Worm (Caenorhabditis elegans): Measurements from ENCODE around the gene vti-1.

The vti-1 gene

DNA sequence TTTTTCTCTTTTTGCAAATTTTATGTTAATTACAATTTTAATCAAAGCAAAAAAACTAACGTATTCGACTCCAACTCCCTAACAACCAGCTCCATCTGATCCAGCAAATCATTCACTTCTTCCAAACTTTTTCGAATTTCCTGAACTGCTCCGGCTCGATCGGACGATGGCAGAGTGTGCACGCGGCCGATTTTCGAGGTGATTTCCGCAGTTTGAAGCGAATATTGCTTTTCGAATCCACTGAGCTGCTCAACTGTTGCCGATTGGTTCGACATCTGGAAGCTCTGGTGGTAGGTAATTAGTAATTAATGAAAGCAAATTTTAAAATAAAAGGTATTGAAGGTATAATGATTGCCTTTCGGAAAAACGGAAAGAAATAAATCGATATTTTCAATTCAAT is at the start of gene vti-1:
vti-1 (minus strand) TSS at position 284 of the 400 bp plus-strand sequence.
- peak; percentile 7 for TF ChIP-seq ama-1 (optimal IDR thresholded peaks at IDR 0.05)
- no peak for TF ChIP-seq aly-2 (tag; optimal IDR thresholded peaks at IDR 0.05)
- no peak for TF ChIP-seq hmg-11 (tag; optimal IDR thresholded peaks at IDR 0.05)

DNA sequence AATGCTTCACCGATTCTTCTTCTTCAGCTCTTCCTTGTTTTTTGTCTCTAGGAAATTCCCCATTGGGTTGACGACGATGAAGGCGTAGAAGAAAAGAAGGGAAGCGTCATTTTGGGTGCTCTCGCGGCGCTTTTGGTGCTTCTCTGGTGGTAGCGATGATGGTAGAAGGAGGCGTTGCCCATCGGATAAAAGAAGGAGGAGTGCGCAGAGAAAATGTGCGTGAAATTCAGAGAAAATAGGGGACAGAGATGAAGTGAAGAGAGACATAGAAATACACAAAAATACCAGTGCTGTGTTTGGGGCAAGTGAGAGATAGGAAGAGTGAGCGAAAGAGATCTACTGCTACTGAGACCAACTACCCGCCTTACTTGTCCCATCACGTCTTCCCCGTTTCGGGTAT is 40.4 kb upstream of the vti-1 start, which contains the start of gene oig-5:
oig-5 (plus strand) TSS at position 301 of the 400 bp plus-strand sequence.
- TF ChIP-seq fos-1 (tag; optimal IDR thresholded peaks at IDR 0.05) (no peak), nhr-23 (tag; optimal IDR thresholded peaks at IDR 0.05) (no peak), lin-39 (tag; optimal IDR thresholded peaks at IDR 0.05) (peak; percentile 3), mdl-1 (tag; optimal IDR thresholded peaks at IDR 0.05) (no peak), ceh-28 (tag; optimal IDR thresholded peaks at IDR 0.05) (no peak), ztf-4 (tag; optimal IDR thresholded peaks at IDR 0.05) (no peak), elt-3 (tag; optimal IDR thresholded peaks at IDR 0.05) (no peak), R02D3.7 (tag; optimal IDR thresholded peaks at IDR 0.05) (no peak)

ce11 chrIV:14802316-14802715 is 35.9 kb upstream of the vti-1 start, which contains the start of gene Y57G11C.1142:
Gene Y57G11C.1142, plus strand, starts transcription at chrIV:14802616.
- TF ChIP-seq egl-5 (tag; optimal IDR thresholded peaks at IDR 0.05) (no peak), nhr-12 (tag; optimal IDR thresholded peaks at IDR 0.05) (no peak), mdl-1 (tag; optimal IDR thresholded peaks at IDR 0.05) (no peak)

DNA sequence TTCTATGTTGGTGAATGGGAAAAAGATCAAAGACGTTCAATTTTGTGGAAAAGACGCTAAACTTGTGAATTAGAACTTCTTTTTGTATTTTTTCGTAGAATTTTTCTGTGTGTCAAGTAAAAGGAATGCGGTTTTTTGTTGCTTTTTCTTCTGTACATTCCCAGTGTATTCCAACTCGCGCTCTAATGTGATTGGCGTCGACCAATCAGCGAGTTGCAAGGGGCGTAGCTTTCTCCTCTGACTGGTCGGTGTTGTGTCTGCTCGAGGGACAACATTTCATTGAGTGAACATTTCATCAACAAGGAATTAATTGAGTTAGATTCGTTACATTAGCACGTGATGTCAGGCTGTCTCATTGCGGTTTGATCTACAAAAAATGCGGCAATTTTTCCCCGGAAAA is 34.5 kb upstream of the vti-1 start:
- peak; percentile 57 for TF ChIP-seq nfya-1 (tag; optimal IDR thresholded peaks at IDR 0.05; ENCODE audit: insufficient read depth)
- no peak for TF ChIP-seq pha-4 (tag; optimal IDR thresholded peaks at IDR 0.05)

DNA sequence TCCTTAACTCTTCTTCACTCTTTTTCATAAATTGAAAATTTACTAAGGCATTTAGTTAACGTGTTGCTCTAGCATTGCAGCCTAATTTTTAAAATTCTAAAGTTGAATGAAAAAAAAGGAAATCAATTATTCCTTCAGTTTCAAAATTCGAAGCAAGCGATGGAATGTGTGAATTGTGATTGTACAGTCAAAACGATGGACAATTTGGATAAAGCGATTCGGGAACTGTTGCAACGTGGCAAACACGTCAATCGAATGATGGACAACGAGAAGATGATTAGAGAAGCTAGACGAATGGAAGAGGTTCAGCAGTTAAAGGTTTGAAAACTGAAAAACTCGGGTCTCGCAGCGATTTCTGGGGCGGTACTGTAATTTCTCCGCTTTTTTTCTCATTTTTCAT is 32.7 kb upstream of the vti-1 start, which contains the start of gene Y57G11C.14:
Y57G11C.14 (plus strand) TSS at position 126 of the 400 bp plus-strand sequence.
- no peak for TF ChIP-seq unc-62 (GFP tag; optimal IDR thresholded peaks at IDR 0.05)

DNA sequence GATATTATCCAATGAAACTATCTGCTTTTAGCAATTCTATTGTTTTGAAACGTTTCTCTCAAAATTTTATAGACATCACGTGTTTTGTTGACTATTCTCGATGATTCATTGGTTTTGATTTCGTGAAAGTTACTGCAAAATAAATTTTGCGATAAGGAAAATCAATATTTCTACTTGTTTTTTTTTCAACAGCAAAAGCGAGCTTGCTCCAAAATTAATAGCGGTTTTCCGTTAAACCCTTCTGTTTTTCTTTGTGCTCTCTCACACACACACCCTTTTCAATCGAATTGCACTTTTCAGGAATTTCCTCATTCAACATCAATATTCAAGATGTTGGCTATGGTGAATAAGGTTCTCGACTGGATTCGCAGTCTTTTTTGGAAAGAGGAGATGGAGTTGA is 31.4 kb upstream of the vti-1 start, which contains the start of gene arl-8:
arl-8 (plus strand) TSS at position 301 of the 400 bp plus-strand sequence.
- no peak for TF ChIP-seq nhr-76 (tag; optimal IDR thresholded peaks at IDR 0.05)
- TF ChIP-seq ceh-16 (tag; optimal IDR thresholded peaks at IDR 0.05) = no peak
- TF ChIP-seq ceh-82 (tag; optimal IDR thresholded peaks at IDR 0.05) = no peak
- TF ChIP-seq ceh-28 (tag; optimal IDR thresholded peaks at IDR 0.05) = no peak
- TF ChIP-seq egl-5 (tag; optimal IDR thresholded peaks at IDR 0.05) = no peak
- TF ChIP-seq jun-1 (tag; optimal IDR thresholded peaks at IDR 0.05) = no peak
- TF ChIP-seq mdl-1 (tag; optimal IDR thresholded peaks at IDR 0.05) = no peak
- TF ChIP-seq elt-1 (tag; optimal IDR thresholded peaks at IDR 0.05) = no peak
- TF ChIP-seq aly-2 (tag; optimal IDR thresholded peaks at IDR 0.05) = no peak
- TF ChIP-seq pqm-1 (tag; optimal IDR thresholded peaks at IDR 0.05) = no peak
- TF ChIP-seq nhr-77 (tag; optimal IDR thresholded peaks at IDR 0.05) = no peak
- TF ChIP-seq daf-12 (tag; optimal IDR thresholded peaks at IDR 0.05) = no peak

- TF ChIP-seq lin-15B (tag; optimal IDR thresholded peaks at IDR 0.05) (peak; percentile 45), hmg-11 (tag; optimal IDR thresholded peaks at IDR 0.05) (peak; percentile 30), nhr-28 (tag; optimal IDR thresholded peaks at IDR 0.05) (no peak), lin-39 (tag; optimal IDR thresholded peaks at IDR 0.05) (peak; percentile 75), nhr-25 (tag; optimal IDR thresholded peaks at IDR 0.05) (no peak), sea-2 (GFP tag; optimal IDR thresholded peaks at IDR 0.05) (no peak), egl-5 (tag; optimal IDR thresholded peaks at IDR 0.05) (no peak), ama-1 (optimal IDR thresholded peaks at IDR 0.05) (peak; percentile 18), unc-39 (tag; optimal IDR thresholded peaks at IDR 0.05) (no peak), nhr-237 (tag; optimal IDR thresholded peaks at IDR 0.05) (no peak), R02D3.7 (tag; optimal IDR thresholded peaks at IDR 0.05) (peak; percentile 67), nfya-1 (tag; optimal IDR thresholded peaks at IDR 0.05; ENCODE audit: insufficient read depth) (peak; percentile 80)
Measured at ce11 chrIV:14797354-14797753, 30.9 kb upstream of the vti-1 start, which contains the start of the genes Y57G11C.1147 and nuo-3. Gene Y57G11C.1147, minus strand, starts transcription at chrIV:14797514. Gene nuo-3, minus strand, starts transcription at chrIV:14797544.

All from whole organism, L3 larva.